Fruit fly (Drosophila melanogaster) whole organism, wandering third instar larva: ENCODE data around the gene Sgt.

Source experiments
- Abd-B ChIP-seq: fragments of >200 bp; optimal IDR thresholded peaks from 2 replicates; lab custom pipeline; 2017; ENCODE audit warnings: missing biosample characterization, missing genetic modification characterization
- Mio ChIP-seq: sonication (Bioruptor generic); optimal IDR thresholded peaks from 2 replicates; lab custom pipeline; 2016; ENCODE audit warnings: missing biosample characterization, missing genetic modification characterization
- ey ChIP-seq: fragments of 200-800 bp; sonication (Bioruptor generic); optimal IDR thresholded peaks from 2 replicates; lab custom pipeline; 2016; ENCODE audit warnings: missing biosample characterization, missing genetic modification characterization
- psq ChIP-seq: fragments of 200-800 bp; sonication (Bioruptor generic); optimal IDR thresholded peaks from 3 replicates; lab custom pipeline; 2017; ENCODE audit warnings: missing biosample characterization, mild to moderate bottlenecking, missing genetic modification characterization, moderate library complexity
- woc ChIP-seq: sonication (Bioruptor generic); optimal IDR thresholded peaks from 2 replicates; lab custom pipeline; 2016; ENCODE audit warnings: missing biosample characterization, mild to moderate bottlenecking, missing genetic modification characterization

DNA sequence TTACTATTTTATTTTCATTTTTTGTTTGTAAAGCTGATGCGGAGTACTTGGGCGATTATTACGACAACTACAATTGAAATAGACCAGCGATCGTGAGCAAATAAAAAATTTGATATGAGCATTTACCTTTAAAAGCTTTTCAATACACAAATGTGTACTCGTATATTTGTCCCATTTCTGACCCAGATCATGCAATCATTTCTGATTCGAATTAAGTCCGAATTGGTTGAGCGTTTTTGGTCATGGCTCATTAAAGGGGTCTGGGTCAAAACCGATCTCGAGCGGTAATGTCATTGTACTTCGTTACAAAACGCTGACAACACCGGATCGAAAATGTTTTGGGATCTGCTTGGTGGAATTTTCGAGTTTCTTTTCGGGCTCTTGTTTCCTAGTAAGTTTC lies 14.9 kb downstream of the Sgt start, which contains the start of gene CG43220:
- no peak for TF ChIP-seq Mio (GFP tag; lab: Kevin White, UChicago)
- TF ChIP-seq Abd-B (GFP tag; lab: Kevin White, UChicago) = no peak
- TF ChIP-seq woc = no peak
- TF ChIP-seq psq (GFP tag; lab: Kevin White, UChicago) = no peak
- TF ChIP-seq ey (GFP tag; lab: Kevin White, UChicago) = no peak
